Fruit fly (Drosophila melanogaster): ENCODE measurements around the gene CG4042.

The CG4042 gene

DNA sequence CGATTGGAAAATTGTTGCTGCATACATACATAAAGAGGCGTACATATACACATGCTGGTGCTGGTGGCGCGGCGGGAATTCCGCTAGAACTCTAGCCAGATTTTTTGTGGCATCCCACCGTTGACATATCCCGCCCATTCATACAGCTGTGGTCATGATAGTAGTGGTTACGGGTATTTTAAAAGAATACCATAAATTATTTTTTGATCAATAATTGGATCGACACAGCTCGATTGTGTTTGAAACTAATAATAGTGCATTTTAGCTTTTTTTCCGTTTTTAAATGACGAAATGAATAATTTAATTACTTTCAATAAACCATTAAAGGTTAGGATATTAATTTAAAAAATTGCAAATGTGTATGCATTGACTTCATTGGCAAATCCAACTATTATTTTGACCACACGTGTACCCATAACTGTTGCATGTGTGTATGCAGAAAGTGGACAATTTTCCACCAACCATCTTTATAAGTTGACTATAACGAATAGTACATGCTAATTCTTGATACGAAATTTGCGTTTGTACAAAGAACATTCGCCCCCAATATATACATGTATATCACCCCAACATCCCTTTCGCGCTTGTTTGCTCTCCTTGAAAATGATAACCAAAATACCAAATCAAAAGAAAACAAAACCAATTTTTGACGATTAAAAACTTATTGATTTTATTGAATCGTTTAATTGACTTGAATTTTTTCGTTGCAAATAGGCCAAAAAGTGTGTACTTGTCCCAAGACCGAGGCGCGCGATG lies 762 bp upstream of the CG4042 start (continued):
- TF ChIP-seq CG18764 (GFP tag; optimal IDR thresholded peaks at IDR 0.05) (peak; percentile 69), p53 (GFP tag; optimal IDR thresholded peaks at IDR 0.05) (no peak), twi (tag; optimal IDR thresholded peaks at IDR 0.05) (peak; percentile 38), rib (GFP tag; IDR thresholded peaks at IDR 0.05) (peak; percentile 42), CG2120 (GFP tag; optimal IDR thresholded peaks at IDR 0.05) (peak; percentile 83), lbe (GFP tag; optimal IDR thresholded peaks at IDR 0.05) (peak; percentile 49), otp (GFP tag; IDR thresholded peaks at IDR 0.05) (peak; percentile 83; the same call in 2 of the 3 replicates), CG17385 (GFP tag; optimal IDR thresholded peaks at IDR 0.05) (peak; percentile 65), ranshi (GFP tag; IDR thresholded peaks at IDR 0.05) (peak; percentile 81), cad (GFP tag; optimal IDR thresholded peaks at IDR 0.05) (no peak), esg (GFP tag; conservative IDR thresholded peaks at IDR 0.05) (peak; percentile 71), dan (GFP tag; IDR thresholded peaks at IDR 0.05) (no peak), Fer3 (tag; optimal IDR thresholded peaks at IDR 0.05) (peak; percentile 84), yki (optimal IDR thresholded peaks at IDR 0.05) (no peak), CkIIα-i1 (GFP tag; IDR thresholded peaks at IDR 0.05) (no peak), CG3726 (GFP tag; IDR thresholded peaks at IDR 0.05) (0 out of 3 replicates have a peak, but pooled peaks have one; percentile 11), pros (GFP tag; optimal IDR thresholded peaks at IDR 0.05) (no peak), unc-4 (GFP tag; IDR thresholded peaks at IDR 0.05; ENCODE audit: partially characterized antibody) (no peak; the same call in 1 of the 2 replicates), Dfd (GFP tag; optimal IDR thresholded peaks at IDR 0.05) (no peak), sens (GFP tag) (peak; percentile 95), bsh (GFP tag; optimal IDR thresholded peaks at IDR 0.05) (peak; percentile 2 to 82), CG3995 (GFP tag; optimal IDR thresholded peaks at IDR 0.05) (no peak), CG8281 (tag; optimal IDR thresholded peaks at IDR 0.05) (peak; percentile 33), org-1 (GFP tag; optimal IDR thresholded peaks at IDR 0.05) (peak; percentile 76), psq (GFP tag; optimal IDR thresholded peaks at IDR 0.05) (no peak), CG34422 (GFP tag; IDR thresholded peaks at IDR 0.05) (peak; percentile 87), bowl (GFP tag; IDR thresholded peaks at IDR 0.05) (peak; percentile 74), z (GFP tag; IDR thresholded peaks at IDR 0.05) (no peak), Dp (GFP tag; optimal IDR thresholded peaks at IDR 0.05) (no peak), CG4730 (GFP tag; IDR thresholded peaks at IDR 0.05) (peak; percentile 57; the same call in 1 of the 2 replicates), lilli (GFP tag; optimal IDR thresholded peaks at IDR 0.05) (peak; percentile 84), Oli (tag; optimal IDR thresholded peaks at IDR 0.05) (peak; percentile 76), Bgb (GFP tag; IDR thresholded peaks at IDR 0.05; ENCODE audit: partially characterized antibody) (no peak), slou (GFP tag; optimal IDR thresholded peaks at IDR 0.05) (no peak), btn (GFP tag; optimal IDR thresholded peaks at IDR 0.05) (peak; percentile 65), CG16779 (GFP tag; IDR thresholded peaks at IDR 0.05) (peak; percentile 63; the same call in 1 of the 2 replicates), abd-A (tag; optimal IDR thresholded peaks at IDR 0.05) (no peak), bab2 (GFP tag; optimal IDR thresholded peaks at IDR 0.05) (peak; percentile 77), CG3407 (GFP tag; optimal IDR thresholded peaks at IDR 0.05) (peak; percentile 48), BEAF-32 (GFP tag; optimal IDR thresholded peaks at IDR 0.05) (no peak), sob (GFP tag; IDR thresholded peaks at IDR 0.05) (peak; percentile 59), Med (GFP tag) (peak; percentile 97), wdn (GFP tag; IDR thresholded peaks at IDR 0.05) (peak; percentile 58; the same call in 1 of the 2 replicates), CG10274 (GFP tag; optimal IDR thresholded peaks at IDR 0.05) (peak; percentile 25), ac (GFP tag; optimal IDR thresholded peaks at IDR 0.05) (no peak), CG14965 (GFP tag; optimal IDR thresholded peaks at IDR 0.05; ENCODE audit: borderline replicate concordance) (no peak), Sin3A (optimal IDR thresholded peaks at IDR 0.05) (no peak), slp2 (GFP tag; optimal IDR thresholded peaks at IDR 0.05) (peak; percentile 67), Dek (tag; optimal IDR thresholded peaks at IDR 0.05) (peak; percentile 78), CG12104 (GFP tag; optimal IDR thresholded peaks at IDR 0.05) (peak; percentile 77), CG13775 (GFP tag; optimal IDR thresholded peaks at IDR 0.05) (peak; percentile 75)

All from whole organism, embryonic.